Fruit fly (Drosophila melanogaster) whole organism, wandering third instar larva: Measurements from ENCODE around the gene CG4080.

Experiments
- Abd-B ChIP-seq: fragments of >200 bp; optimal IDR thresholded peaks from 2 replicates; lab custom pipeline; 2017; ENCODE audit warnings: missing biosample characterization, missing genetic modification characterization
- CG32264 ChIP-seq: fragments of 200-800 bp; sonication (Bioruptor generic); optimal IDR thresholded peaks from 2 replicates; lab custom pipeline; 2016; ENCODE audit warnings: missing biosample characterization, missing genetic modification characterization
- CG9705 ChIP-seq: fragments of 200-800 bp; sonication (Bioruptor generic); optimal IDR thresholded peaks from 2 replicates; lab custom pipeline; 2018; ENCODE audit warnings: missing biosample characterization, mild to moderate bottlenecking, missing genetic modification characterization
- CrebA ChIP-seq: fragments of 200-800 bp; sonication (Bioruptor generic); optimal IDR thresholded peaks from 2 replicates; lab custom pipeline; 2016; ENCODE audit warnings: missing biosample characterization, mild to moderate bottlenecking, missing genetic modification characterization, borderline replicate concordance
- Dfd ChIP-seq: fragments of >200 bp; optimal IDR thresholded peaks from 2 replicates; lab custom pipeline; 2017; ENCODE audit warnings: missing biosample characterization, missing genetic modification characterization
- Dif ChIP-seq: fragments of 200-275, 200-300 bp; sonication (Bioruptor generic); optimal IDR thresholded peaks from 2 replicates; lab custom pipeline; 2018; ENCODE audit warnings: missing biosample characterization, missing genetic modification characterization; ENCODE audit not compliant: partially characterized antibody
- GATAd ChIP-seq: sonication (Bioruptor generic); optimal IDR thresholded peaks from 2 replicates; lab custom pipeline; 2016; ENCODE audit warnings: missing biosample characterization, missing genetic modification characterization
- HLH106 ChIP-seq: fragments of 200-800 bp; optimal IDR thresholded peaks from 3 replicates; lab custom pipeline; 2019; ENCODE audit warnings: missing biosample characterization, mild to moderate bottlenecking, missing genetic modification characterization, moderate library complexity
- Hnf4 ChIP-seq: fragments of 200-800 bp; sonication (Bioruptor generic); optimal IDR thresholded peaks from 2 replicates; lab custom pipeline; 2016; ENCODE audit warnings: missing biosample characterization, mild to moderate bottlenecking, missing genetic modification characterization
- Hr78 ChIP-seq: fragments of >200 bp; optimal IDR thresholded peaks from 2 replicates; lab custom pipeline; 2017; ENCODE audit warnings: missing biosample characterization, missing genetic modification characterization
- Hr83 ChIP-seq: fragments of 200-300 bp; sonication (Bioruptor generic); optimal IDR thresholded peaks from 2 replicates; lab custom pipeline; 2016; ENCODE audit warnings: missing biosample characterization, mild to moderate bottlenecking, missing genetic modification characterization, moderate library complexity; ENCODE audit not compliant: poor library complexity, severe bottlenecking
- Jra ChIP-seq: sonication (Bioruptor generic); optimal IDR thresholded peaks from 2 replicates; lab custom pipeline; 2016; ENCODE audit warnings: missing biosample characterization, missing genetic modification characterization
- Mio ChIP-seq: sonication (Bioruptor generic); optimal IDR thresholded peaks from 2 replicates; lab custom pipeline; 2016; ENCODE audit warnings: missing biosample characterization, missing genetic modification characterization
- Myc ChIP-seq: fragments of >200 bp; optimal IDR thresholded peaks from 2 replicates; lab custom pipeline; 2017
- N ChIP-seq: fragments of >200 bp; optimal IDR thresholded peaks from 2 replicates; lab custom pipeline; 2018; ENCODE audit warnings: missing biosample characterization, missing external identifiers, missing genetic modification characterization
- OdsH ChIP-seq: fragments of 200-800 bp; sonication (Bioruptor generic); optimal IDR thresholded peaks from 2 replicates; lab custom pipeline; 2016; ENCODE audit warnings: missing biosample characterization, mild to moderate bottlenecking, missing genetic modification characterization
- Rel ChIP-seq, 2 experiments: fragments of 200-800 bp; sonication (Bioruptor generic) in 1 of 2; optimal IDR thresholded peaks; 2 replicates in 1 of 2; 3 replicates in 1 of 2; lab custom pipeline; 2016 to 2019; ENCODE audit warnings: mild to moderate bottlenecking in 2 of 2, missing biosample characterization in 2 of 2, missing genetic modification characterization in 2 of 2, moderate library complexity in 1 of 2
- Sp1 ChIP-seq: fragments of 200-800 bp; sonication (Bioruptor generic); optimal IDR thresholded peaks from 3 replicates; lab custom pipeline; 2019; ENCODE audit warnings: missing biosample characterization, mild to moderate bottlenecking, missing genetic modification characterization, moderate library complexity
- Vsx2 ChIP-seq: fragments of 200-300, 225-300 bp; sonication (Bioruptor generic); optimal IDR thresholded peaks from 2 replicates; lab custom pipeline; 2018; ENCODE audit warnings: missing biosample characterization, missing genetic modification characterization; ENCODE audit not compliant: partially characterized antibody
- br ChIP-seq: fragments of 200-800 bp; sonication (Bioruptor generic); optimal IDR thresholded peaks from 2 replicates; lab custom pipeline; 2016; ENCODE audit warnings: missing biosample characterization, missing genetic modification characterization
- brk ChIP-seq: fragments of 200-800 bp; sonication (Bioruptor generic); optimal IDR thresholded peaks from 2 replicates; lab custom pipeline; 2016; ENCODE audit warnings: missing biosample characterization, mild to moderate bottlenecking, missing genetic modification characterization
- dl ChIP-seq, 2 experiments: fragments of 175-275, 200-275 bp in 1 of 2; fragments of 200-275 bp in 1 of 2; sonication (Bioruptor generic); optimal IDR thresholded peaks; lab custom pipeline; 2018; ENCODE audit warnings: mild to moderate bottlenecking in 2 of 2, missing biosample characterization in 2 of 2, missing genetic modification characterization in 2 of 2, moderate library complexity in 2 of 2; ENCODE audit not compliant: partially characterized antibody in 2 of 2, insufficient read depth in 1 of 2
- dmrt93B ChIP-seq: fragments of 200-800 bp; sonication (Bioruptor generic); optimal IDR thresholded peaks from 2 replicates; lab custom pipeline; 2018; ENCODE audit warnings: missing biosample characterization, mild to moderate bottlenecking, missing genetic modification characterization
- dsf ChIP-seq: sonication (Bioruptor generic); optimal IDR thresholded peaks from 2 replicates; lab custom pipeline; 2016; ENCODE audit warnings: missing biosample characterization, missing genetic modification characterization, borderline replicate concordance
- ey ChIP-seq: fragments of 200-800 bp; sonication (Bioruptor generic); optimal IDR thresholded peaks from 2 replicates; lab custom pipeline; 2016; ENCODE audit warnings: missing biosample characterization, missing genetic modification characterization
- foxo ChIP-seq, 2 experiments: fragments of 200-800 bp; sonication (Bioruptor generic); optimal IDR thresholded peaks; 2 replicates in 1 of 2; 3 replicates in 1 of 2; lab custom pipeline; 2016 to 2017; ENCODE audit warnings: missing biosample characterization in 2 of 2, missing genetic modification characterization in 2 of 2
- fru ChIP-seq: fragments of 200-800 bp; sonication (Bioruptor generic); optimal IDR thresholded peaks from 3 replicates; lab custom pipeline; 2016; ENCODE audit warnings: missing biosample characterization, mild to moderate bottlenecking, missing genetic modification characterization
- h ChIP-seq: fragments of 200-800 bp; sonication (Bioruptor generic); optimal IDR thresholded peaks from 3 replicates; lab custom pipeline; 2016; ENCODE audit warnings: missing biosample characterization, mild to moderate bottlenecking, missing genetic modification characterization
- jim ChIP-seq: fragments of 175-275, 200-325 bp; sonication (Bioruptor generic); optimal IDR thresholded peaks from 2 replicates; lab custom pipeline; 2016; ENCODE audit warnings: missing biosample characterization, mild to moderate bottlenecking, missing genetic modification characterization
- lola ChIP-seq: fragments of >200 bp; optimal IDR thresholded peaks from 2 replicates; lab custom pipeline; 2017; ENCODE audit warnings: missing biosample characterization, missing genetic modification characterization
- pan ChIP-seq: fragments of >200 bp; optimal IDR thresholded peaks from 2 replicates; lab custom pipeline; 2017
- psq ChIP-seq: fragments of 200-800 bp; sonication (Bioruptor generic); optimal IDR thresholded peaks from 3 replicates; lab custom pipeline; 2017; ENCODE audit warnings: missing biosample characterization, mild to moderate bottlenecking, missing genetic modification characterization, moderate library complexity
- rgr ChIP-seq: fragments of 200-800 bp; sonication (Bioruptor generic); optimal IDR thresholded peaks from 3 replicates; lab custom pipeline; 2016; ENCODE audit warnings: missing biosample characterization, mild to moderate bottlenecking, missing genetic modification characterization
- sage ChIP-seq: fragments of 200-800 bp; sonication (Bioruptor generic); optimal IDR thresholded peaks from 2 replicates; lab custom pipeline; 2016; ENCODE audit warnings: missing biosample characterization, mild to moderate bottlenecking, missing genetic modification characterization
- sv ChIP-seq: fragments of 200-800 bp; sonication (Bioruptor generic); optimal IDR thresholded peaks from 3 replicates; lab custom pipeline; 2016; ENCODE audit warnings: missing biosample characterization, missing genetic modification characterization
- tai ChIP-seq: sonication (Bioruptor generic); optimal IDR thresholded peaks from 2 replicates; lab custom pipeline; 2016; ENCODE audit warnings: missing biosample characterization, missing genetic modification characterization
- usp ChIP-seq: fragments of >200 bp; optimal IDR thresholded peaks from 2 replicates; lab custom pipeline; 2017; ENCODE audit warnings: missing biosample characterization, missing genetic modification characterization
- woc ChIP-seq: sonication (Bioruptor generic); optimal IDR thresholded peaks from 2 replicates; lab custom pipeline; 2016; ENCODE audit warnings: missing biosample characterization, mild to moderate bottlenecking, missing genetic modification characterization

The CG4080 gene

DNA sequence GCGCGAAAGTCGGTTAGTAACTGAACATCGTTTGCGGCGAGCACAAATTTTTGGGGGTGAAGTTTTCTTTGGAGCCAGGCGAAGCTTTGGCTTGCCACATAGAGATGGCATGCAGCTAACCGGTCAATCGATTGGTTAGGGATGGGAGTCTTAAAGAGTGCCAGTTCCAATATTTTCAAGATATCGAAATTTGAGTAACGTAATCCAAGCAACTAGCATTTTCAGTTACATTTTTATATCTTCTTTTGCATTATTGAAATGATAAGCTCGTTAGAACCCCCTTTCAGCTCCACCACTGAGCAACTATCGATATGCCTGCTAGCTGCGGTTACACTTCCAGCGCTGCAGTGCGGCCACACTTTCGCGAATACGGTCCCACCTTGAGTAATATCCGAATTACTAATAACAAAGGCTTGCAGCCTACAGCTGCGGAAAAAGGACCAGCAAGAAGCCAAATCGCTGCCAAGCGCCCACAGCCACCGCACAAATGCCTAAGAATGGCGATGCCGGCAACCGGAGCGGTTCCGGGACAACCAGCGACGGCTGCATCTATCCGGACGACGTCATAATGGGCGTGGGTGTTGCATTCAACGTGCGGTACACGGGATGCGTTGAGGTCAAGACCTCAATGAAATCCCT is 27.7 kb upstream of the CG4080 start, which contains the start of the genes Atat and Shc:
Gene Atat (minus strand): TSS at position 103 of the 639 bp plus-strand sequence.
Gene Shc (plus strand): TSS at position 355 of the 639 bp plus-strand sequence.
- TF ChIP-seq brk (GFP tag; lab: Kevin White, UChicago) (peak; percentile 93), Hr83 (GFP tag; lab: Kevin White, UChicago) (peak; percentile 98), Vsx2 (no peak), h (GFP tag; lab: Kevin White, UChicago) (peak; percentile 99), Jra (GFP tag; lab: Kevin White, UChicago) (peak; percentile 98), sv (GFP tag; lab: Kevin White, UChicago) (peak; percentile 99), OdsH (peak; percentile 99), Hnf4 (peak; percentile 99), HLH106 (tag; lab: Kevin White, UChicago) (peak; percentile 99), br (GFP tag; lab: Kevin White, UChicago) (peak; percentile 99), fru (GFP tag; lab: Kevin White, UChicago) (peak; percentile 99), N (GFP tag; lab: Kevin White, UChicago) (no peak), jim (peak; percentile 94), Sp1 (GFP tag; lab: Kevin White, UChicago) (peak; percentile 98), pan (lab: Kevin White, UChicago) (no peak), woc (GFP tag; lab: Kevin White, UChicago) (peak; percentile 99), usp (GFP tag; lab: Kevin White, UChicago) (peak; percentile 11), psq (GFP tag; lab: Kevin White, UChicago) (peak; percentile 97), sage (GFP tag; lab: Kevin White, UChicago) (peak; percentile 91), tai (GFP tag; lab: Kevin White, UChicago) (peak; percentile 99), CG32264 (GFP tag; lab: Kevin White, UChicago) (peak; percentile 97), Myc (lab: Kevin White, UChicago) (peak; percentile 20), Dfd (GFP tag; lab: Kevin White, UChicago) (peak; percentile 97), Hr78 (no peak), Rel (GFP tag; optimal IDR thresholded peaks at IDR 0.05; lab: Kevin White, UChicago) (peak; percentile 50), Rel (tag; optimal IDR thresholded peaks at IDR 0.05; lab: Kevin White, UChicago) (peak; percentile 91), dsf (GFP tag; lab: Kevin White, UChicago) (peak; percentile 97), lola (GFP tag; lab: Kevin White, UChicago) (no peak), rgr (GFP tag; lab: Kevin White, UChicago) (peak; percentile 99), CrebA (GFP tag; lab: Kevin White, UChicago) (no peak), dl (GFP tag; optimal IDR thresholded peaks at IDR 0.05; lab: Kevin White, UChicago; ENCODE audit: insufficient read depth in 1 of 2, partially characterized antibody in 2 of 2) (no peak), Dif (no peak), Abd-B (no peak), CG9705 (peak; percentile 99), Mio (GFP tag; lab: Kevin White, UChicago) (peak; percentile 94), foxo (GFP tag; optimal IDR thresholded peaks at IDR 0.05; lab: Kevin White, UChicago) (peak; percentile 91 to 99), GATAd (peak; percentile 97), ey (GFP tag; lab: Kevin White, UChicago) (peak; percentile 99), dmrt93B (GFP tag; lab: Kevin White, UChicago) (peak; percentile 100)

dm6 chr3L:9425838-9426237 is 26.8 kb upstream of the CG4080 start:
- no peak for TF ChIP-seq sv (GFP tag; lab: Kevin White, UChicago)
- TF ChIP-seq Hr83 (GFP tag; lab: Kevin White, UChicago), result no peak
- TF ChIP-seq Vsx2, result no peak
- TF ChIP-seq N (GFP tag; lab: Kevin White, UChicago), result no peak
- TF ChIP-seq psq (GFP tag; lab: Kevin White, UChicago), result no peak
- TF ChIP-seq Mio (GFP tag; lab: Kevin White, UChicago), result no peak
- no peak for TF ChIP-seq usp (GFP tag; lab: Kevin White, UChicago)
- TF ChIP-seq Hnf4, result no peak
- no peak for TF ChIP-seq rgr (GFP tag; lab: Kevin White, UChicago)
- no peak for TF ChIP-seq HLH106 (tag; lab: Kevin White, UChicago)
- TF ChIP-seq, all 38 proteins: peak for 0
